Fruit fly (Drosophila melanogaster) whole organism, pupa: ENCODE results near the gene CG31436.

Experiments used
- CG10348 ChIP-seq: fragments of 200-800 bp; sonication (Bioruptor generic); IDR thresholded peaks from 2 replicates; pipeline ENCODE4 v1.3.6; 2022; ENCODE audit warnings: missing biosample characterization, missing genetic modification characterization
- CG12605 ChIP-seq: fragments of 200-800 bp; sonication (Bioruptor generic); IDR thresholded peaks from 2 replicates; pipeline ENCODE4 v1.3.6; 2022; ENCODE audit warnings: missing biosample characterization, missing genetic modification characterization
- CG13204 ChIP-seq: fragments of 200-800 bp; sonication (Bioruptor generic); optimal IDR thresholded peaks from 2 replicates; lab custom pipeline; 2018; ENCODE audit warnings: missing biosample characterization, mild to moderate bottlenecking, missing genetic modification characterization, moderate library complexity
- CG14655 ChIP-seq: fragments of 200-800 bp; sonication (Bioruptor generic); optimal IDR thresholded peaks from 3 replicates; lab custom pipeline; 2017; ENCODE audit warnings: mild to moderate bottlenecking, missing biosample characterization, missing genetic modification reagents, missing genetic modification characterization
- CG15710 ChIP-seq: fragments of 200-800 bp; sonication (Bioruptor generic); optimal IDR thresholded peaks from 2 replicates; lab custom pipeline; 2018; ENCODE audit warnings: missing biosample characterization, mild to moderate bottlenecking, missing genetic modification characterization, moderate library complexity
- CG17806 ChIP-seq: fragments of 200-800 bp; sonication (Bioruptor generic); optimal IDR thresholded peaks from 2 replicates; lab custom pipeline; 2018; ENCODE audit warnings: missing biosample characterization, mild to moderate bottlenecking, missing genetic modification characterization, moderate library complexity
- CG32121 ChIP-seq: fragments of 200-800 bp; sonication (Bioruptor generic); IDR thresholded peaks from 2 replicates; pipeline ENCODE4 v1.3.6; 2022; ENCODE audit warnings: missing biosample characterization, missing genetic modification characterization
- CG34367 ChIP-seq: fragments of 200-800 bp; sonication (Bioruptor generic); optimal IDR thresholded peaks from 2 replicates; lab custom pipeline; 2018; ENCODE audit warnings: missing biosample characterization, mild to moderate bottlenecking, missing genetic modification characterization
- CG4496 ChIP-seq: fragments of 200-800 bp; sonication (Bioruptor generic); IDR thresholded peaks from 3 replicates; pipeline ENCODE4 v1.3.6; 2022; ENCODE audit warnings: missing biosample characterization, missing genetic modification characterization
- CG8159 ChIP-seq: fragments of 200-800 bp; sonication (Bioruptor generic); optimal IDR thresholded peaks from 3 replicates; lab custom pipeline; 2018; ENCODE audit warnings: missing biosample characterization, mild to moderate bottlenecking, missing genetic modification characterization, moderate library complexity
- CG8301 ChIP-seq: fragments of 200-800 bp; sonication (Bioruptor generic); optimal IDR thresholded peaks from 2 replicates; lab custom pipeline; 2018; ENCODE audit warnings: missing biosample characterization, mild to moderate bottlenecking, missing genetic modification characterization
- CG9948 ChIP-seq: fragments of 200-800 bp; sonication (Bioruptor generic); optimal IDR thresholded peaks from 2 replicates; lab custom pipeline; 2018; ENCODE audit warnings: missing biosample characterization, mild to moderate bottlenecking, missing genetic modification characterization, moderate library complexity
- D1 ChIP-seq: fragments of 200-800 bp; sonication (Bioruptor generic); optimal IDR thresholded peaks from 2 replicates; lab custom pipeline; 2018; ENCODE audit warnings: missing biosample characterization, mild to moderate bottlenecking, missing genetic modification characterization, moderate library complexity
- EcR ChIP-seq: fragments of 200-800 bp; sonication (Bioruptor generic); optimal IDR thresholded peaks from 3 replicates; lab custom pipeline; 2019; ENCODE audit warnings: missing biosample characterization, missing genetic modification characterization, mild to moderate bottlenecking, moderate library complexity, missing genetic modification reagents
- Ets98B ChIP-seq: fragments of 200-800 bp; sonication (Bioruptor generic); IDR thresholded peaks from 2 replicates; pipeline ENCODE4 v1.3.6; 2022; ENCODE audit warnings: missing biosample characterization, missing genetic modification characterization
- Pif1A ChIP-seq: fragments of 200-800 bp; sonication (Bioruptor generic); optimal IDR thresholded peaks from 3 replicates; lab custom pipeline; 2016; ENCODE audit warnings: missing biosample characterization, missing genetic modification characterization
- Pif1B ChIP-seq: fragments of 200-800 bp; sonication (Bioruptor generic); optimal IDR thresholded peaks from 3 replicates; lab custom pipeline; 2016; ENCODE audit warnings: missing biosample characterization, missing genetic modification characterization
- Snoo ChIP-seq: fragments of 200-800 bp; sonication (Bioruptor generic); optimal IDR thresholded peaks from 3 replicates; lab custom pipeline; 2017; ENCODE audit warnings: missing biosample characterization, mild to moderate bottlenecking, missing genetic modification characterization, inconsistent platforms
- fd96Ca ChIP-seq: fragments of 200-800 bp; sonication (Bioruptor generic); IDR thresholded peaks from 3 replicates; pipeline ENCODE4 v1.3.6; 2022; ENCODE audit warnings: missing biosample characterization, missing genetic modification characterization
- gl ChIP-seq: fragments of 200-800 bp; sonication (Bioruptor generic); optimal IDR thresholded peaks from 2 replicates; lab custom pipeline; 2018; ENCODE audit warnings: missing biosample characterization, mild to moderate bottlenecking, missing genetic modification characterization
- rn ChIP-seq: fragments of 200-800 bp; sonication (Bioruptor generic); IDR thresholded peaks from 2 replicates; pipeline ENCODE4 v1.3.6; 2022; ENCODE audit warnings: missing biosample characterization, missing genetic modification characterization

Gene CG31436

dm6 chr3R:25329079-25329478, 25.1 kb downstream of the CG31436 start, which contains the start of gene CHKov1:
CHKov1 (minus strand) TSS chr3R:25329316.
- peak; percentile 21; the same call in 1 of the 2 replicates for TF ChIP-seq Ets98B (GFP tag; lab: Robert Waterston, UW)
- no peak for TF ChIP-seq Pif1A
- 0 out of 2 replicates have a peak, but pooled peaks have one; percentile 20 for TF ChIP-seq CG12605 (GFP tag; lab: Robert Waterston, UW)
- TF ChIP-seq Snoo (tag; lab: Kevin White, UChicago), result no peak
- TF ChIP-seq CG32121, result 0 out of 2 replicates have a peak, but pooled peaks have one; percentile 29
- TF ChIP-seq CG4496 (GFP tag; lab: Robert Waterston, UW), result peak; percentile 59; the same call in 2 of the 3 replicates
- no peak for TF ChIP-seq EcR
- TF ChIP-seq CG34367 (tag; lab: Kevin White, UChicago), result no peak

- no peak for TF ChIP-seq Pif1A
Measured at dm6 chr3R:25331103-25331502, 27.2 kb downstream of the CG31436 start, which contains the start of gene CHKov2. CHKov2 (minus strand) TSS chr3R:25331203.

- TF ChIP-seq CG32121 (no peak), CG15710 (tag; lab: Kevin White, UChicago) (no peak), CG8301 (tag; lab: Kevin White, UChicago) (no peak), EcR (no peak), CG9948 (tag; lab: Kevin White, UChicago) (no peak), CG10348 (GFP tag; lab: Robert Waterston, UW) (no peak), gl (tag; lab: Kevin White, UChicago) (no peak), Pif1B (GFP tag; lab: Kevin White, UChicago) (no peak), Pif1A (no peak), CG4496 (GFP tag; lab: Robert Waterston, UW) (no peak), Ets98B (GFP tag; lab: Robert Waterston, UW) (no peak), rn (GFP tag; lab: Robert Waterston, UW) (no peak), CG14655 (GFP tag; lab: Kevin White, UChicago) (no peak), CG13204 (GFP tag; lab: Kevin White, UChicago) (no peak), CG17806 (tag; lab: Kevin White, UChicago) (no peak), CG34367 (tag; lab: Kevin White, UChicago) (no peak), Snoo (tag; lab: Kevin White, UChicago) (no peak), CG8159 (tag; lab: Kevin White, UChicago) (no peak), D1 (tag; lab: Kevin White, UChicago) (no peak), fd96Ca (GFP tag; lab: Robert Waterston, UW) (no peak)
Measured at dm6 chr3R:25335065-25335464, 31.1 kb downstream of the CG31436 start, which contains the start of the genes CG10669 and CG11902. CG10669 (minus strand) TSS chr3R:25335243. CG11902 (plus strand) TSS chr3R:25335257.

dm6 chr3R:25339952-25340351, 36.0 kb downstream of the CG31436 start, which contains the start of gene rha:
rha (plus strand) TSS chr3R:25340252.
- TF ChIP-seq CG13204 (GFP tag; lab: Kevin White, UChicago), result no peak
- TF ChIP-seq CG8301 (tag; lab: Kevin White, UChicago), result no peak
- no peak for TF ChIP-seq CG17806 (tag; lab: Kevin White, UChicago)
- no peak for TF ChIP-seq fd96Ca (GFP tag; lab: Robert Waterston, UW)

dm6 chr3R:25346899-25347298, 43.0 kb downstream of the CG31436 start, which contains the start of gene tobi:
tobi (minus strand) TSS chr3R:25346921.
- TF ChIP-seq CG17806 (tag; lab: Kevin White, UChicago), result no peak
- TF ChIP-seq CG32121, result no peak
- TF ChIP-seq CG8301 (tag; lab: Kevin White, UChicago), result no peak
- TF ChIP-seq CG14655 (GFP tag; lab: Kevin White, UChicago), result no peak
- no peak for TF ChIP-seq gl (tag; lab: Kevin White, UChicago)
- no peak for TF ChIP-seq CG13204 (GFP tag; lab: Kevin White, UChicago)
- TF ChIP-seq CG8159 (tag; lab: Kevin White, UChicago), result no peak
- no peak for TF ChIP-seq Snoo (tag; lab: Kevin White, UChicago)
- TF ChIP-seq CG12605 (GFP tag; lab: Robert Waterston, UW), result no peak
- TF ChIP-seq rn (GFP tag; lab: Robert Waterston, UW), result no peak
- no peak for TF ChIP-seq CG10348 (GFP tag; lab: Robert Waterston, UW)
- TF ChIP-seq Pif1A, result no peak
- no peak for TF ChIP-seq CG15710 (tag; lab: Kevin White, UChicago)
- TF ChIP-seq D1 (tag; lab: Kevin White, UChicago), result no peak
- no peak for TF ChIP-seq fd96Ca (GFP tag; lab: Robert Waterston, UW)
- TF ChIP-seq CG4496 (GFP tag; lab: Robert Waterston, UW), result no peak
- TF ChIP-seq CG9948 (tag; lab: Kevin White, UChicago), result no peak
- TF ChIP-seq Pif1B (GFP tag; lab: Kevin White, UChicago), result no peak
